Worm (Caenorhabditis elegans) whole organism, L4/young adult: ENCODE results near the gene srg-32.

Experiments
- dao-5 ChIP-seq: sonication (generic microtip); optimal IDR thresholded peaks from 2 replicates; lab custom pipeline; 2016; ENCODE audit warnings: missing genotype, missing genetic modification characterization, moderate library complexity, missing compliant biosample characterization
- him-1 ChIP-seq: sonication (generic microtip); optimal IDR thresholded peaks from 2 replicates; lab custom pipeline; 2016; ENCODE audit warnings: missing genotype, missing genetic modification reagents, missing genetic modification characterization, missing compliant biosample characterization

- TF ChIP-seq dao-5 (tag; lab: Kevin White, UChicago) (no peak), him-1 (tag; lab: Kevin White, UChicago) (no peak)
These were observed 14.4 kb downstream of the srg-32 start for ce11 chrV:10574197-10574596.
